Fruit fly (Drosophila melanogaster) Kc167 (cell line): ENCODE data around the gene Arpc1.

ENCODE experiments used
- Myc ChIP-seq: fragments of >200 bp; optimal IDR thresholded peaks from 2 replicates; lab custom pipeline; 2017; ENCODE audit warnings: missing external identifiers
- Sin3A ChIP-seq: fragments of >200 bp; optimal IDR thresholded peaks from 2 replicates; lab custom pipeline; 2018; ENCODE audit warnings: missing external identifiers
- h ChIP-seq: fragments of >200 bp; optimal IDR thresholded peaks from 3 replicates; lab custom pipeline; 2018; ENCODE audit warnings: missing external identifiers
- psq ChIP-seq: fragments of >200 bp; optimal IDR thresholded peaks from 2 replicates; lab custom pipeline; 2017; ENCODE audit warnings: missing external identifiers
- ttk ChIP-seq: sonication (Bioruptor generic); optimal IDR thresholded peaks from 2 replicates; lab custom pipeline; 2017; ENCODE audit warnings: missing external identifiers

- TF ChIP-seq psq (lab: Kevin White, UChicago) (no peak), Myc (no peak), Sin3A (lab: Kevin White, UChicago) (no peak), h (no peak), ttk (lab: Kevin White, UChicago) (no peak)
These were observed 43.6 kb upstream of the Arpc1 start for dm6 chr2L:13873147-13873546.
